Worm (Caenorhabditis elegans) whole organism, late embryonic: Measurements from ENCODE around the gene emb-1.

Experiments used
- F13H6.1 ChIP-seq: sonication (generic microtip); optimal IDR thresholded peaks from 2 replicates; lab custom pipeline; 2016; ENCODE audit warnings: missing genetic modification characterization, missing compliant biosample characterization
- K02D7.2 ChIP-seq: sonication (generic microtip); optimal IDR thresholded peaks from 2 replicates; lab custom pipeline; 2017; ENCODE audit warnings: mild to moderate bottlenecking, missing genetic modification characterization, missing compliant biosample characterization
- K09A11.1 ChIP-seq: sonication (generic microtip); optimal IDR thresholded peaks from 2 replicates; lab custom pipeline; 2017; ENCODE audit warnings: antibody characterized with exemption, mild to moderate bottlenecking, missing genetic modification characterization, missing compliant biosample characterization; ENCODE audit not compliant: insufficient read depth
- ceh-14 ChIP-seq: sonication (generic microtip); optimal IDR thresholded peaks from 2 replicates; lab custom pipeline; 2016; ENCODE audit warnings: missing genotype, missing genetic modification characterization, missing compliant biosample characterization
- ceh-18 ChIP-seq: sonication (generic microtip); optimal IDR thresholded peaks from 2 replicates; lab custom pipeline; 2016; ENCODE audit warnings: missing genetic modification characterization, missing compliant biosample characterization
- ceh-19 ChIP-seq: fragments of 200-800 bp; sonication (Bioruptor generic); optimal IDR thresholded peaks from 2 replicates; lab custom pipeline; 2018; ENCODE audit warnings: mild to moderate bottlenecking, missing genetic modification characterization, missing compliant biosample characterization
- ceh-2 ChIP-seq: sonication (generic microtip); optimal IDR thresholded peaks from 2 replicates; lab custom pipeline; 2016; ENCODE audit warnings: missing genotype, missing genetic modification characterization, missing compliant biosample characterization
- ceh-22 ChIP-seq: sonication (generic microtip); optimal IDR thresholded peaks from 2 replicates; lab custom pipeline; 2017; ENCODE audit warnings: missing biosample characterization, missing genetic modification characterization
- ceh-31 ChIP-seq: sonication (generic microtip); optimal IDR thresholded peaks from 2 replicates; lab custom pipeline; 2016; ENCODE audit warnings: missing genetic modification characterization, missing compliant biosample characterization
- ceh-48 ChIP-seq: sonication (generic microtip); optimal IDR thresholded peaks from 2 replicates; lab custom pipeline; 2016; ENCODE audit warnings: missing genetic modification characterization, inconsistent platforms, missing compliant biosample characterization
- ceh-6 ChIP-seq: fragments of 200-800 bp; sonication (Bioruptor generic); optimal IDR thresholded peaks from 2 replicates; lab custom pipeline; 2018; ENCODE audit warnings: mild to moderate bottlenecking, missing genetic modification characterization, missing compliant biosample characterization
- ceh-9 ChIP-seq: sonication (generic microtip); optimal IDR thresholded peaks from 2 replicates; lab custom pipeline; 2016; ENCODE audit warnings: mild to moderate bottlenecking, missing genetic modification characterization, inconsistent platforms, missing compliant biosample characterization
- che-1 ChIP-seq: sonication (generic microtip); optimal IDR thresholded peaks from 2 replicates; lab custom pipeline; 2016; ENCODE audit warnings: mild to moderate bottlenecking, missing genetic modification characterization, missing compliant biosample characterization
- dmd-4 ChIP-seq: sonication (generic microtip); optimal IDR thresholded peaks from 2 replicates; lab custom pipeline; 2016; ENCODE audit warnings: borderline replicate concordance, missing genetic modification characterization, missing compliant biosample characterization
- dve-1 ChIP-seq: sonication (generic microtip); optimal IDR thresholded peaks from 2 replicates; lab custom pipeline; 2017; ENCODE audit warnings: antibody characterized with exemption, mild to moderate bottlenecking, missing genetic modification characterization, missing compliant biosample characterization
- elt-2 ChIP-seq: sonication (generic microtip); optimal IDR thresholded peaks from 2 replicates; lab custom pipeline; 2016; ENCODE audit warnings: missing genetic modification reagents, missing genetic modification characterization, missing compliant biosample characterization
- elt-4 ChIP-seq: sonication (generic microtip); optimal IDR thresholded peaks from 2 replicates; lab custom pipeline; 2016; ENCODE audit warnings: missing genetic modification characterization, missing compliant biosample characterization
- ets-4 ChIP-seq: sonication (generic microtip); optimal IDR thresholded peaks from 2 replicates; lab custom pipeline; 2016; ENCODE audit warnings: missing genetic modification characterization, missing compliant biosample characterization
- hlh-13 ChIP-seq: fragments of 200-800 bp; sonication (Bioruptor generic); optimal IDR thresholded peaks from 2 replicates; lab custom pipeline; 2018; ENCODE audit warnings: mild to moderate bottlenecking, missing genetic modification characterization, missing compliant biosample characterization
- hlh-8 ChIP-seq: sonication (generic microtip); optimal IDR thresholded peaks from 2 replicates; lab custom pipeline; 2016; ENCODE audit warnings: missing genotype, missing genetic modification characterization, missing compliant biosample characterization
- lin-11 ChIP-seq: fragments of 200-800 bp; sonication (Bioruptor generic); optimal IDR thresholded peaks from 2 replicates; lab custom pipeline; 2018; ENCODE audit warnings: mild to moderate bottlenecking, missing genetic modification characterization, missing compliant biosample characterization
- mec-3 ChIP-seq: sonication (generic microtip); optimal IDR thresholded peaks from 2 replicates; lab custom pipeline; 2016; ENCODE audit warnings: borderline replicate concordance, missing genetic modification characterization, missing compliant biosample characterization
- nfya-1 ChIP-seq: sonication (generic microtip); optimal IDR thresholded peaks from 2 replicates; lab custom pipeline; 2017; ENCODE audit warnings: missing genetic modification characterization, mild to moderate bottlenecking, missing compliant biosample characterization, antibody characterized with exemption, moderate library complexity
- nhr-11 ChIP-seq: fragments of 150-350 bp; optimal IDR thresholded peaks from 2 replicates; lab custom pipeline; 2014; ENCODE audit warnings: missing biosample characterization, missing genetic modification characterization
- odd-2 ChIP-seq: sonication (generic microtip); optimal IDR thresholded peaks from 2 replicates; lab custom pipeline; 2017; ENCODE audit warnings: antibody characterized with exemption, mild to moderate bottlenecking, missing genetic modification characterization, missing compliant biosample characterization
- pag-3 ChIP-seq: sonication (generic microtip); optimal IDR thresholded peaks from 2 replicates; lab custom pipeline; 2016; ENCODE audit warnings: missing compliant biosample characterization, missing genetic modification characterization, borderline replicate concordance
- pat-9 ChIP-seq: fragments of 200-800 bp; sonication (Bioruptor generic); optimal IDR thresholded peaks from 2 replicates; lab custom pipeline; 2018; ENCODE audit warnings: mild to moderate bottlenecking, missing genetic modification characterization, moderate library complexity, missing compliant biosample characterization
- pax-1 ChIP-seq: fragments of 150-350 bp; optimal IDR thresholded peaks from 2 replicates; lab custom pipeline; 2014; ENCODE audit warnings: missing biosample characterization, missing genetic modification characterization
- pros-1 ChIP-seq: fragments of 150-350 bp; optimal IDR thresholded peaks from 2 replicates; lab custom pipeline; 2014; ENCODE audit warnings: missing biosample characterization, missing genetic modification reagents, missing genetic modification characterization
- ref-2 ChIP-seq: sonication (generic microtip); optimal IDR thresholded peaks from 2 replicates; lab custom pipeline; 2016; ENCODE audit warnings: missing genetic modification characterization, missing compliant biosample characterization
- rnt-1 ChIP-seq: sonication (generic microtip); optimal IDR thresholded peaks from 2 replicates; lab custom pipeline; 2016; ENCODE audit warnings: missing genetic modification characterization, missing compliant biosample characterization
- sox-2 ChIP-seq: fragments of 200-800 bp; sonication (Bioruptor generic); IDR thresholded peaks from 2 replicates; pipeline ENCODE4 v1.3.6; 2022; ENCODE audit warnings: missing genetic modification reagents, missing genetic modification characterization, missing compliant biosample characterization
- sox-4 ChIP-seq: sonication (generic microtip); optimal IDR thresholded peaks from 2 replicates; lab custom pipeline; 2017; ENCODE audit warnings: mild to moderate bottlenecking, missing genetic modification characterization, inconsistent platforms, missing compliant biosample characterization
- tbx-2 ChIP-seq: sonication (generic microtip); optimal IDR thresholded peaks from 2 replicates; lab custom pipeline; 2016; ENCODE audit warnings: missing genetic modification characterization, missing compliant biosample characterization
- ttx-3 ChIP-seq: sonication (generic microtip); optimal IDR thresholded peaks from 2 replicates; lab custom pipeline; 2016; ENCODE audit warnings: missing genetic modification reagents, missing genetic modification characterization, missing compliant biosample characterization
- unc-3 ChIP-seq, 2 experiments: fragments of 200-800 bp in 1 of 2; sonication (Bioruptor generic) in 1 of 2; sonication (generic microtip) in 1 of 2; conservative IDR thresholded peaks in 1 of 2; optimal IDR thresholded peaks in 1 of 2; 2 replicates each; pipeline versions ENCODE4 v1.3.6 to Lab custom; 2016 to 2022; ENCODE audit warnings: missing compliant biosample characterization in 2 of 2, missing genetic modification characterization in 2 of 2, missing genetic modification reagents in 1 of 2
- unc-42 ChIP-seq: sonication (generic microtip); optimal IDR thresholded peaks from 2 replicates; lab custom pipeline; 2016; ENCODE audit warnings: missing genotype, missing genetic modification characterization, missing compliant biosample characterization
- unc-55 ChIP-seq: sonication (generic microtip); optimal IDR thresholded peaks from 2 replicates; lab custom pipeline; 2017; ENCODE audit warnings: missing biosample characterization, missing genetic modification reagents, missing genetic modification characterization
- zip-5 ChIP-seq: sonication (generic microtip); optimal IDR thresholded peaks from 2 replicates; lab custom pipeline; 2016; ENCODE audit warnings: missing genetic modification characterization, missing compliant biosample characterization
- ztf-16 ChIP-seq: sonication (generic microtip); optimal IDR thresholded peaks from 2 replicates; lab custom pipeline; 2017; ENCODE audit warnings: missing genetic modification characterization, missing compliant biosample characterization

The emb-1 gene

ce11 chrIII:5173139-5173538, at the start of gene emb-1:
Gene emb-1 (plus strand): TSS chrIII:5173439.
- TF ChIP-seq ttx-3 (tag; lab: Kevin White, UChicago) (no peak), ref-2 (tag; lab: Kevin White, UChicago) (no peak), nhr-11 (tag; lab: Kevin White, UChicago) (no peak), dmd-4 (no peak), ceh-6 (GFP tag; lab: Kevin White, UChicago) (no peak), che-1 (tag; lab: Kevin White, UChicago) (no peak), ceh-19 (no peak), pag-3 (tag; lab: Kevin White, UChicago) (no peak), nfya-1 (no peak), K09A11.1 (tag; lab: Kevin White, UChicago) (no peak)

- TF ChIP-seq tbx-2, result peak; percentile 79
- TF ChIP-seq ceh-19, result no peak
- TF ChIP-seq mec-3, result no peak
- TF ChIP-seq dve-1, result no peak
- TF ChIP-seq pax-1, result no peak
- TF ChIP-seq pros-1 (tag; lab: Kevin White, UChicago), result no peak
- TF ChIP-seq odd-2 (tag; lab: Kevin White, UChicago), result no peak
- peak; percentile 52 for TF ChIP-seq unc-55 (GFP tag; lab: Kevin White, UChicago)
- no peak for TF ChIP-seq nhr-11 (tag; lab: Kevin White, UChicago)
- no peak for TF ChIP-seq elt-4 (tag; lab: Kevin White, UChicago)
- TF ChIP-seq hlh-13 (GFP tag; lab: Kevin White, UChicago), result no peak
Observed at ce11 chrIII:5124385-5124784, 48.9 kb upstream of the emb-1 start.

- no peak for TF ChIP-seq nfya-1
- no peak for TF ChIP-seq pros-1 (tag; lab: Kevin White, UChicago)
- TF ChIP-seq ceh-48, result no peak
- TF ChIP-seq tbx-2, result peak; percentile 47
- TF ChIP-seq hlh-8 (tag; lab: Kevin White, UChicago), result no peak
- TF ChIP-seq che-1 (tag; lab: Kevin White, UChicago), result no peak
- TF ChIP-seq unc-55 (GFP tag; lab: Kevin White, UChicago), result peak; percentile 40
- TF ChIP-seq sox-2 (GFP tag; lab: Robert Waterston, UW), result no peak
- TF ChIP-seq ets-4 (tag; lab: Kevin White, UChicago), result no peak
- TF ChIP-seq, all 69 proteins: peak for 2
Observed at ce11 chrIII:5125759-5126158, 47.5 kb upstream of the emb-1 start.

- TF ChIP-seq tbx-2, result peak; percentile 93
- TF ChIP-seq ceh-31, result peak; percentile 24
- no peak for TF ChIP-seq elt-4 (tag; lab: Kevin White, UChicago)
Observed at ce11 chrIII:5126988-5127387, 46.3 kb upstream of the emb-1 start.

ce11 chrIII:5129261-5129660, 44.0 kb upstream of the emb-1 start:
- TF ChIP-seq unc-42 (no peak), hlh-8 (tag; lab: Kevin White, UChicago) (no peak), K02D7.2 (tag; lab: Kevin White, UChicago) (no peak), ceh-18 (tag; lab: Kevin White, UChicago) (peak; percentile 61), ceh-2 (no peak), zip-5 (no peak), rnt-1 (tag; lab: Kevin White, UChicago) (no peak), sox-4 (tag; lab: Kevin White, UChicago) (no peak), ets-4 (tag; lab: Kevin White, UChicago) (peak; percentile 43), F13H6.1 (tag; lab: Kevin White, UChicago) (peak; percentile 6), mec-3 (no peak), ztf-16 (tag; lab: Kevin White, UChicago) (no peak), unc-3 (GFP tag; conservative IDR thresholded peaks at IDR 0.05; lab: Robert Waterston, UW) (no peak), unc-3 (tag; optimal IDR thresholded peaks at IDR 0.05; lab: Kevin White, UChicago) (no peak), pax-1 (no peak), lin-11 (tag; lab: Kevin White, UChicago) (no peak), ceh-14 (tag; lab: Kevin White, UChicago) (no peak), ceh-9 (tag; lab: Kevin White, UChicago) (no peak), elt-2 (no peak), ceh-22 (peak; percentile 20), nhr-11 (tag; lab: Kevin White, UChicago) (no peak), tbx-2 (peak; percentile 97), pat-9 (tag; lab: Kevin White, UChicago) (no peak), dve-1 (no peak), ceh-19 (no peak), hlh-13 (GFP tag; lab: Kevin White, UChicago) (no peak), ttx-3 (tag; lab: Kevin White, UChicago) (no peak)
